Worm (Caenorhabditis elegans): ENCODE results near the gene F41G3.3.

- no peak for TF ChIP-seq ceh-8 (GFP tag; optimal IDR thresholded peaks at IDR 0.05)
- no peak for TF ChIP-seq ceh-82 (tag; optimal IDR thresholded peaks at IDR 0.05)
- no peak for TF ChIP-seq lin-13 (GFP tag; optimal IDR thresholded peaks at IDR 0.05)
- no peak for TF ChIP-seq tbx-2 (tag; optimal IDR thresholded peaks at IDR 0.05)
- no peak for TF ChIP-seq mef-2 (tag; optimal IDR thresholded peaks at IDR 0.05)
- no peak for TF ChIP-seq dpl-1 (GFP tag; optimal IDR thresholded peaks at IDR 0.05)
- TF ChIP-seq efl-1 (optimal IDR thresholded peaks at IDR 0.05): no peak
- no peak for TF ChIP-seq efl-1 (GFP tag; optimal IDR thresholded peaks at IDR 0.05 in 1 of 2)
- no peak for TF ChIP-seq unc-62 (GFP tag; optimal IDR thresholded peaks at IDR 0.05)
- TF ChIP-seq mdl-1 (tag; optimal IDR thresholded peaks at IDR 0.05): no peak
Measured at ce11 chrII:6791891-6792290, 35.6 kb downstream of the F41G3.3 start, which contains the start of gene T13C2.2.
